Worm (Caenorhabditis elegans) whole organism, L4 larva: ENCODE data around the gene srr-4.

ENCODE experiments used
- F26F4.8 ChIP-seq: fragments of 200-800 bp; sonication (Bioruptor generic); conservative IDR thresholded peaks from 2 replicates; pipeline ENCODE4 v1.3.6; 2022; ENCODE audit warnings: missing genetic modification characterization, missing compliant biosample characterization
- Y48G9A.11 ChIP-seq: fragments of 200-800 bp; sonication (Bioruptor generic); IDR thresholded peaks from 2 replicates; pipeline ENCODE4 v1.3.6; 2022; ENCODE audit warnings: missing genetic modification reagents, missing genetic modification characterization, missing compliant biosample characterization
- ZK546.5 ChIP-seq, 2 experiments: sonication (generic microtip); optimal IDR thresholded peaks; 2 replicates each; lab custom pipeline; 2017; ENCODE audit warnings: missing biosample characterization in 2 of 2, missing genetic modification characterization in 2 of 2
- aha-1 ChIP-seq: fragments of 150-350 bp; peaks from one replicate; lab custom pipeline; 2014; ENCODE audit warnings: missing biosample characterization, missing genetic modification characterization
- aly-2 ChIP-seq: sonication (generic microtip); optimal IDR thresholded peaks from 2 replicates; lab custom pipeline; 2018; ENCODE audit warnings: missing biosample characterization, missing genetic modification characterization
- ceh-28 ChIP-seq: fragments of 150-350 bp; optimal IDR thresholded peaks from 2 replicates; lab custom pipeline; 2014; ENCODE audit warnings: missing biosample characterization, missing genetic modification reagents, missing genetic modification characterization
- ceh-44 ChIP-seq: fragments of 200-800 bp; sonication (Bioruptor generic); IDR thresholded peaks from 2 replicates; pipeline ENCODE4 v1.3.6; 2022; ENCODE audit warnings: missing genetic modification reagents, missing genetic modification characterization, missing compliant biosample characterization
- daf-12 ChIP-seq: fragments of 150-350 bp; optimal IDR thresholded peaks from 2 replicates; lab custom pipeline; 2014; ENCODE audit warnings: missing biosample characterization, missing genetic modification reagents, missing genetic modification characterization
- dmd-8 ChIP-seq: fragments of 200-800 bp; sonication (Bioruptor generic); IDR thresholded peaks from 2 replicates; pipeline ENCODE4 v1.3.6; 2022; ENCODE audit warnings: missing genetic modification characterization, missing compliant biosample characterization
- dve-1 ChIP-seq: sonication (generic microtip); optimal IDR thresholded peaks from 2 replicates; lab custom pipeline; 2017; ENCODE audit warnings: antibody characterized with exemption, mild to moderate bottlenecking, missing genetic modification characterization, missing compliant biosample characterization; ENCODE audit not compliant: insufficient read depth
- egl-27 ChIP-seq: sonication (generic microtip); optimal IDR thresholded peaks from 3 replicates; lab custom pipeline; 2017; ENCODE audit warnings: missing biosample characterization, missing genetic modification reagents, missing genetic modification characterization
- egl-43 ChIP-seq: fragments of 200-800 bp; sonication (Bioruptor generic); IDR thresholded peaks from 2 replicates; pipeline ENCODE4 v1.3.6; 2022; ENCODE audit warnings: missing genetic modification reagents, missing genetic modification characterization, missing compliant biosample characterization
- fkh-10 ChIP-seq: fragments of 150-350 bp; optimal IDR thresholded peaks from 2 replicates; lab custom pipeline; 2014; ENCODE audit warnings: missing biosample characterization, missing genetic modification reagents, missing genetic modification characterization
- gei-8 ChIP-seq: fragments of 200-800 bp; sonication (Bioruptor generic); optimal IDR thresholded peaks from 2 replicates; lab custom pipeline; 2018; ENCODE audit warnings: mild to moderate bottlenecking, missing genetic modification characterization, missing compliant biosample characterization
- hif-1 ChIP-seq, 2 experiments: sonication (generic microtip); optimal IDR thresholded peaks; 2 replicates each; lab custom pipeline; 2016 to 2017; ENCODE audit warnings: missing compliant biosample characterization in 2 of 2, missing genetic modification characterization in 2 of 2, missing genetic modification reagents in 2 of 2, missing genotype in 2 of 2, mild to moderate bottlenecking in 1 of 2
- lin-13 ChIP-seq: fragments of 150-350 bp; optimal IDR thresholded peaks from 2 replicates; lab custom pipeline; 2014; ENCODE audit warnings: missing biosample characterization, missing genetic modification reagents, missing genetic modification characterization
- lin-38 ChIP-seq: fragments of 200-800 bp; sonication (Bioruptor generic); IDR thresholded peaks from 2 replicates; pipeline ENCODE4 v1.3.6; 2022; ENCODE audit warnings: missing genetic modification reagents, missing genetic modification characterization, missing compliant biosample characterization
- madf-5 ChIP-seq, 2 experiments: fragments of 200-800 bp; sonication (Bioruptor generic); IDR thresholded peaks; 2 replicates each; pipeline ENCODE4 v1.3.6; 2022; ENCODE audit warnings: missing compliant biosample characterization in 2 of 2, missing genetic modification characterization in 2 of 2
- mdl-1 ChIP-seq, 2 experiments: fragments of 150-350 bp in 1 of 2; sonication (generic microtip) in 1 of 2; optimal IDR thresholded peaks; 2 replicates each; lab custom pipeline; 2014 to 2017; ENCODE audit warnings: missing biosample characterization in 2 of 2, missing genetic modification characterization in 2 of 2
- mep-1 ChIP-seq: fragments of 150-350 bp; sonication (generic microtip); optimal IDR thresholded peaks from 3 replicates; lab custom pipeline; 2014; ENCODE audit warnings: missing biosample characterization, missing genetic modification characterization
- nhr-111 ChIP-seq: fragments of 200-800 bp; sonication (Bioruptor generic); optimal IDR thresholded peaks from 2 replicates; lab custom pipeline; 2018; ENCODE audit warnings: mild to moderate bottlenecking, missing genetic modification characterization, missing compliant biosample characterization
- nhr-76 ChIP-seq: fragments of 150-350 bp; optimal IDR thresholded peaks from 2 replicates; lab custom pipeline; 2014; ENCODE audit warnings: missing biosample characterization, missing genetic modification characterization
- pha-4 ChIP-seq, 2 experiments: fragments of 150-350 bp in 1 of 2; fragments of 200-800 bp in 1 of 2; sonication (Bioruptor generic) in 1 of 2; IDR thresholded peaks in 1 of 2; optimal IDR thresholded peaks in 1 of 2; 2 replicates each; pipeline versions ENCODE4 v1.3.6 to Lab custom; 2014 to 2022; ENCODE audit warnings: missing genetic modification characterization in 2 of 2, missing genetic modification reagents in 2 of 2, missing biosample characterization in 1 of 2, missing compliant biosample characterization in 1 of 2
- rbr-2 ChIP-seq: sonication (generic microtip); optimal IDR thresholded peaks from 2 replicates; lab custom pipeline; 2016; ENCODE audit warnings: missing genotype, missing genetic modification characterization, missing compliant biosample characterization
- sdz-12 ChIP-seq: fragments of 200-800 bp; sonication (Bioruptor generic); optimal IDR thresholded peaks from 2 replicates; lab custom pipeline; 2018; ENCODE audit warnings: mild to moderate bottlenecking, missing genetic modification characterization, missing compliant biosample characterization
- tag-97 ChIP-seq: fragments of 200-800 bp; sonication (Bioruptor generic); IDR thresholded peaks from 2 replicates; pipeline ENCODE4 v1.3.6; 2022; ENCODE audit warnings: missing genetic modification characterization, missing compliant biosample characterization
- tra-1 ChIP-seq: fragments of 200-800 bp; sonication (Bioruptor generic); IDR thresholded peaks from 2 replicates; pipeline ENCODE4 v1.3.6; 2022; ENCODE audit warnings: missing genetic modification reagents, missing genetic modification characterization, missing compliant biosample characterization
- unc-130 ChIP-seq: sonication (generic microtip); optimal IDR thresholded peaks from 2 replicates; lab custom pipeline; 2016; ENCODE audit warnings: missing genetic modification reagents, missing genetic modification characterization, missing compliant biosample characterization
- vab-7 ChIP-seq: fragments of 200-800 bp; sonication (Bioruptor generic); IDR thresholded peaks from 2 replicates; pipeline ENCODE4 v1.3.6; 2022; ENCODE audit warnings: missing genetic modification reagents, missing genetic modification characterization, missing compliant biosample characterization
- zag-1 ChIP-seq: fragments of 150-350 bp; optimal IDR thresholded peaks from 2 replicates; lab custom pipeline; 2014; ENCODE audit warnings: missing biosample characterization, missing genetic modification characterization
- zfp-2 ChIP-seq: sonication (generic microtip); optimal IDR thresholded peaks from 2 replicates; lab custom pipeline; 2016; ENCODE audit warnings: mild to moderate bottlenecking, missing genetic modification characterization, missing compliant biosample characterization
- zfp-3 ChIP-seq: fragments of 200-800 bp; sonication (Bioruptor generic); conservative IDR thresholded peaks from 2 replicates; pipeline ENCODE4 v1.3.6; 2022; ENCODE audit warnings: missing genetic modification reagents, missing genetic modification characterization, missing compliant biosample characterization
- zip-11 ChIP-seq: fragments of 200-800 bp; sonication (Bioruptor generic); IDR thresholded peaks from 2 replicates; pipeline ENCODE4 v1.3.6; 2022; ENCODE audit warnings: missing genetic modification characterization, missing compliant biosample characterization
- ztf-7 ChIP-seq: fragments of 150-350 bp; optimal IDR thresholded peaks from 2 replicates; lab custom pipeline; 2014; ENCODE audit warnings: missing biosample characterization, missing genetic modification characterization

The srr-4 gene

ce11 chrV:4969503-4969902 is 49.5 kb upstream of the srr-4 start (continued):
- TF ChIP-seq ceh-44 (GFP tag; lab: Robert Waterston, UW) (no peak), sdz-12 (GFP tag; lab: Kevin White, UChicago) (no peak)

- TF ChIP-seq ZK546.5 (tag; optimal IDR thresholded peaks at IDR 0.05; lab: Kevin White, UChicago) (no peak), egl-27 (tag; lab: Kevin White, UChicago) (no peak), tag-97 (GFP tag; lab: Robert Waterston, UW) (no peak), tra-1 (GFP tag; lab: Robert Waterston, UW) (no peak)
Observed at ce11 chrV:4972943-4973342, 46.1 kb upstream of the srr-4 start, which contains the start of gene srsx-9. Gene srsx-9 (minus strand): TSS chrV:4973043.

ce11 chrV:4974677-4975076 is 44.3 kb upstream of the srr-4 start, which contains the start of gene srsx-10:
Gene srsx-10 (minus strand): TSS chrV:4974777.
- TF ChIP-seq pha-4 (GFP tag; IDR thresholded peaks at IDR 0.05; lab: Robert Waterston, UW) (no peak), pha-4 (tag; optimal IDR thresholded peaks at IDR 0.05; lab: Kevin White, UChicago) (no peak), mdl-1 (tag; optimal IDR thresholded peaks at IDR 0.05; lab: Kevin White, UChicago) (no peak), gei-8 (no peak), vab-7 (GFP tag; lab: Robert Waterston, UW) (no peak), nhr-76 (tag; lab: Kevin White, UChicago) (no peak)

DNA sequence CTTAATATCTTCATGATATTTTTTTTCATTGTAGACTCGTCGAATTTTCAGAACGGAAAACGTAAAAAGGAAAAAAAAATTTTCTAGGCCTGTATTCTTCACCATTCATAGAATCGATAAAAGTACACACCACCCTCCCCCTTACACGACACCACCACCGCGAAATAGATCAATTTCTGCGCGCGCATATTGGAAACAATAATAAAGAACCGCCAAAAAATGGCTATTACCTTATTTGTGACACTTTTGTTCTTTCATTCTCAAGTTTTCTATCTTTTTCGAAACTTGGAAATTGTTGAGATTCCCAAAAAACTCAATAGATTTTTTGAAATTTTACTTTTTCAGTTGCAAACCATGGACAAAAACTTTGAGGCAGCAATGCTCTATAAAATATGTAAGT is 43.9 kb upstream of the srr-4 start, which contains the start of gene F26G5.1:
F26G5.1 (plus strand) TSS at position 339 of the 400 bp plus-strand sequence.
- TF ChIP-seq aha-1 (tag; lab: Kevin White, UChicago) = peak; percentile 53
- TF ChIP-seq mep-1 = no peak
- no peak for TF ChIP-seq Y48G9A.11 (GFP tag; lab: Robert Waterston, UW)
- TF ChIP-seq F26F4.8 = no peak
- no peak for TF ChIP-seq lin-13
- TF ChIP-seq zag-1 (tag; lab: Kevin White, UChicago) = no peak

DNA sequence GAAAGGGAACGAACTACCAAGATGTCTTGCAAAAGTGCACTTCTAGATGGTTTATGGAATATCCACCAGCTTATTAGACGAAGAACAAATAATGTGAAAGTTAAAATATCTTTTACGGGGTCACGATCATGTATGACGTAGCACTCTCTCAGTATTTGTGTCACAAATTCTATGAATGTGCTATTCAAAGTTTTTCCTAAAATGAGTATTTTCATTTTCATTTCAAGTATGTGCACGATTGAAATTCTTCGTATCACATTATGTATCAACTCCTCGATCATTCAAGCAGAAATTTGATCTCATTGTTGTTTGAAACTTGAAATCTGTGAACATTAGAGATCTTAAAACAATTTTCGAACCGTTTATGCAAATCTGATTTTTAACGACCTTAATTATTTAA is 41.5 kb upstream of the srr-4 start:
- TF ChIP-seq zfp-2 (tag; lab: Kevin White, UChicago) = no peak
- no peak for TF ChIP-seq zfp-3 (GFP tag; lab: Robert Waterston, UW)
- TF ChIP-seq aha-1 (tag; lab: Kevin White, UChicago) = no peak
- TF ChIP-seq zip-11 (GFP tag; lab: Robert Waterston, UW) = no peak
- TF ChIP-seq fkh-10 (GFP tag; lab: Kevin White, UChicago) = no peak
- no peak for TF ChIP-seq hif-1 (tag; optimal IDR thresholded peaks at IDR 0.05; lab: Kevin White, UChicago)
- no peak for TF ChIP-seq aly-2 (tag; lab: Kevin White, UChicago)

DNA sequence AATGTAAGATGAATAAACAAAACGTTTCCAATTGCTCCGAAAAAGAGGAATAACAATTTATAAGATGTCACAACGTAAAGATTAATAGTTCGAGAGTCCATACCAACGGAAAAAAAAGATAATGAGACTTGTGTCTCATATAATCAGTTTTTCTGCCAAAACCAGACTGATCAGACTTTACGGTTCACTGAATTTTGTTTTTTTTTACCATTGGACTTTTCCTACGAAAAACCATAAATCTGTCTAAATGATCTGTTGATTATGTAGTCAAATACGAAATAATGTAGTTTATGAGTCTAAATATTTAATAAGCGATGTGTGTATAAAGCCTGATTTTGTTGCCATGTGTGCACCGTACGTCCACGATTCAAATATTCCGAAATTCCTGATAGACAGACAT is 40.0 kb upstream of the srr-4 start, which contains the start of gene srsx-11:
srsx-11 (minus strand) TSS at position 101 of the 400 bp plus-strand sequence.
- TF ChIP-seq nhr-76 (tag; lab: Kevin White, UChicago) = no peak
- no peak for TF ChIP-seq vab-7 (GFP tag; lab: Robert Waterston, UW)
- no peak for TF ChIP-seq zag-1 (tag; lab: Kevin White, UChicago)
- no peak for TF ChIP-seq lin-38 (GFP tag; lab: Robert Waterston, UW)
- TF ChIP-seq nhr-111 (GFP tag; lab: Kevin White, UChicago) = no peak
- TF ChIP-seq egl-43 (GFP tag; lab: Robert Waterston, UW) = no peak
- TF ChIP-seq ztf-7 (tag; lab: Kevin White, UChicago) = no peak
- no peak for TF ChIP-seq ceh-28
- no peak for TF ChIP-seq dve-1 (tag; lab: Kevin White, UChicago)
- no peak for TF ChIP-seq dmd-8
- TF ChIP-seq mdl-1 (tag; optimal IDR thresholded peaks at IDR 0.05; lab: Kevin White, UChicago) = no peak
- no peak for TF ChIP-seq unc-130 (GFP tag; lab: Kevin White, UChicago)
- TF ChIP-seq rbr-2 (tag; lab: Kevin White, UChicago) = no peak
- no peak for TF ChIP-seq madf-5 (GFP tag; IDR thresholded peaks at IDR 0.05; lab: Robert Waterston, UW)
- TF ChIP-seq daf-12 (tag; lab: Kevin White, UChicago) = no peak
